Worm (Caenorhabditis elegans): ENCODE results near the gene K06A9.2.

Gene K06A9.2

DNA sequence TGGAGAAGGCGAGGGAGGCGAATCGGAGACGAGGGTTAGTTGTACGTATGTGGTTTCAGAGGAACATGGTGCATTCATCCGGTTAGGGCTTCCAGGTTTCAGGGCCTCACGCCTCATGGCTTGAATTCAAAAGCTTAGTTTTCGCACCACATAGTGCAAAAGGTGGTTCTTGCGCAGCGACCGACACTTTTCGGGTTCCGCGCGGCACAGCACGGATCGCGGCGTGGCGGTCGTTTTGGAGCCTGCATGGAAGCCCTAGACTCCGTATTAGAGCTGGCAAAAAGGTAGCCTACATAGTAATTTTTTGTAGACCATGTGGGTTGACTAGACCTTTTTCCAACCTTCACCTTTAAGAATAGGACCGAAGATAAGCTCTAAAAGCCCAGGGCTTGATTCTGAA is 2.7 kb downstream of the K06A9.2 start:
- no peak for TF ChIP-seq nfya-2 (GFP tag; IDR thresholded peaks at IDR 0.05)
- no peak for TF ChIP-seq hmg-20 (GFP tag; IDR thresholded peaks at IDR 0.05)
- no peak for TF ChIP-seq lag-1 (GFP tag; IDR thresholded peaks at IDR 0.05)
- TF ChIP-seq ztf-25 (GFP tag; IDR thresholded peaks at IDR 0.05): no peak
- TF ChIP-seq hmg-1.2 (GFP tag; IDR thresholded peaks at IDR 0.05): peak; percentile 27; the same call in 1 of the 2 replicates
- no peak for TF ChIP-seq F37B4.10 (GFP tag; IDR thresholded peaks at IDR 0.05)
- no peak for TF ChIP-seq bed-2 (GFP tag; IDR thresholded peaks at IDR 0.05)
- no peak for TF ChIP-seq nhr-27 (tag; optimal IDR thresholded peaks at IDR 0.05)
- TF ChIP-seq zfh-2 (GFP tag; conservative IDR thresholded peaks at IDR 0.05): peak; percentile 53; the same call in 1 of the 2 replicates
- TF ChIP-seq ztf-22 (GFP tag; optimal IDR thresholded peaks at IDR 0.05): no peak
- no peak for TF ChIP-seq attf-5 (GFP tag; optimal IDR thresholded peaks at IDR 0.05)
- no peak for TF ChIP-seq tlf-1 (GFP tag; optimal IDR thresholded peaks at IDR 0.05)
- no peak for TF ChIP-seq Y79H2A.3 (GFP tag; conservative IDR thresholded peaks at IDR 0.05)
- no peak for TF ChIP-seq F55B11.4 (tag; optimal IDR thresholded peaks at IDR 0.05; ENCODE audit: borderline replicate concordance, insufficient read depth)
- TF ChIP-seq F22D6.2 (tag; optimal IDR thresholded peaks at IDR 0.05): no peak
- TF ChIP-seq snpc-4 (GFP tag; optimal IDR thresholded peaks at IDR 0.05): no peak
- peak in 2 of 4 experiments; percentile 37 to 69 for TF ChIP-seq snpc-4 (tag; optimal IDR thresholded peaks at IDR 0.05)
- TF ChIP-seq madf-8 (GFP tag; conservative IDR thresholded peaks at IDR 0.05): 0 out of 2 replicates have a peak, but pooled peaks have one; percentile 6
- TF ChIP-seq egl-18 (GFP tag; IDR thresholded peaks at IDR 0.05): no peak
- no peak for TF ChIP-seq sdz-38 (tag; optimal IDR thresholded peaks at IDR 0.05)
- no peak for TF ChIP-seq F57C9.4 (tag; optimal IDR thresholded peaks at IDR 0.05)
- no peak for TF ChIP-seq T07F8.4 (tag; optimal IDR thresholded peaks at IDR 0.05)
- TF ChIP-seq unc-62 (GFP tag; optimal IDR thresholded peaks at IDR 0.05): no peak
- no peak for TF ChIP-seq ZK185.1 (tag; optimal IDR thresholded peaks at IDR 0.05; ENCODE audit: poor library complexity, severe bottlenecking)

DNA sequence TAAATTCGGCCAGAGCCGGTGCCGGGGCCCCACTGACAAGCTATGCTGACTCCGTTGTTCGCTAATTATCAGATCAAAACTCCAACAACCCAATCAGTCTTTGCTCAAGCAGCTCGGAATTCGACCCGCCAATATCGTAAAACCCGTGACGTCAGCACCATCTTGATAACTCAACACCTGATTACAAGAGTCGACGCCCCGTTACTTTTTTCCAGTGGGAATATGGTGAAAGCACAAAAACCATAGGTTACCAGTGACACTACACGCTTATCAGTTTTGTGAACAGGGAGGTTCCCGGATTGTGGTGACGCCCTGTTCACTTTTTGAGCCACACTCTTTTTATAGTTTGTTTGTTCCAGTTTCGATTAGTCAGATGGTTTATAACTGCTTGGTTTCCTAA is 4.9 kb downstream of the K06A9.2 start:
- TF ChIP-seq die-1 (tag; optimal IDR thresholded peaks at IDR 0.05) (no peak), ceh-79 (tag; optimal IDR thresholded peaks at IDR 0.05) (no peak), pbrm-1 (GFP tag; IDR thresholded peaks at IDR 0.05) (no peak), Y67H2A.10 (GFP tag; conservative IDR thresholded peaks at IDR 0.05) (no peak), sea-2 (GFP tag; IDR thresholded peaks at IDR 0.05) (no peak), unc-130 (GFP tag; optimal IDR thresholded peaks at IDR 0.05) (no peak), F52B5.7 (tag; optimal IDR thresholded peaks at IDR 0.05) (no peak), egl-44 (GFP tag; IDR thresholded peaks at IDR 0.05) (0 out of 2 replicates have a peak, but pooled peaks have one; percentile 60), dox-1 (GFP tag; IDR thresholded peaks at IDR 0.05) (peak; percentile 65), madf-8 (GFP tag; conservative IDR thresholded peaks at IDR 0.05) (no peak), bed-1 (GFP tag; IDR thresholded peaks at IDR 0.05) (no peak), lin-35 (GFP tag; optimal IDR thresholded peaks at IDR 0.05) (no peak), F37B4.10 (GFP tag; IDR thresholded peaks at IDR 0.05) (no peak), gei-17 (GFP tag; optimal IDR thresholded peaks at IDR 0.05) (no peak), ets-4 (GFP tag; optimal IDR thresholded peaks at IDR 0.05) (peak; percentile 38), lin-26 (GFP tag; IDR thresholded peaks at IDR 0.05) (no peak), aptf-3 (GFP tag; IDR thresholded peaks at IDR 0.05) (no peak), hsf-1 (GFP tag; IDR thresholded peaks at IDR 0.05) (no peak), ccch-3 (GFP tag; optimal IDR thresholded peaks at IDR 0.05) (no peak), nfya-1 (tag; optimal IDR thresholded peaks at IDR 0.05; ENCODE audit: borderline replicate concordance, insufficient read depth) (no peak), madf-10 (tag; optimal IDR thresholded peaks at IDR 0.05) (no peak), lsl-1 (GFP tag; optimal IDR thresholded peaks at IDR 0.05) (no peak), hlh-26 (GFP tag; conservative IDR thresholded peaks at IDR 0.05) (no peak), attf-5 (GFP tag; optimal IDR thresholded peaks at IDR 0.05) (no peak), hrde-1 (tag; optimal IDR thresholded peaks at IDR 0.05; ENCODE audit: borderline replicate concordance) (no peak), madf-3 (GFP tag; IDR thresholded peaks at IDR 0.05) (no peak), pha-4 (tag; optimal IDR thresholded peaks at IDR 0.05) (peak; percentile 59), sptf-2 (GFP tag; optimal IDR thresholded peaks at IDR 0.05) (no peak)

Data from whole organism, young adult.